Worm (Caenorhabditis elegans) whole organism, L3 larva: Measurements from ENCODE around the gene dnj-14.

Experiments used
- R02D3.7 ChIP-seq: fragments of 150-350 bp; optimal IDR thresholded peaks from 2 replicates; lab custom pipeline; 2014; ENCODE audit warnings: missing biosample characterization, missing genetic modification characterization
- ZK546.5 ChIP-seq: sonication (generic microtip); optimal IDR thresholded peaks from 2 replicates; lab custom pipeline; 2017; ENCODE audit warnings: missing biosample characterization, missing genetic modification characterization
- aly-2 ChIP-seq: fragments of 150-350 bp; optimal IDR thresholded peaks from 2 replicates; lab custom pipeline; 2014; ENCODE audit warnings: missing biosample characterization, missing genetic modification characterization
- ama-1 ChIP-seq: fragments of 150-350 bp; optimal IDR thresholded peaks from 2 replicates; lab custom pipeline; 2018
- ceh-16 ChIP-seq: sonication (generic microtip); optimal IDR thresholded peaks from 2 replicates; lab custom pipeline; 2017; ENCODE audit warnings: missing biosample characterization, missing genetic modification characterization
- ceh-82 ChIP-seq: fragments of 150-350 bp; optimal IDR thresholded peaks from 2 replicates; lab custom pipeline; 2014; ENCODE audit warnings: missing biosample characterization, missing genetic modification characterization
- egl-27 ChIP-seq: sonication (generic microtip); optimal IDR thresholded peaks from 4 replicates; lab custom pipeline; 2017; ENCODE audit warnings: missing biosample characterization, missing genetic modification reagents, missing genetic modification characterization
- egl-5 ChIP-seq: fragments of 150-350 bp; optimal IDR thresholded peaks from 2 replicates; lab custom pipeline; 2017; ENCODE audit warnings: missing biosample characterization, missing genetic modification reagents, missing genetic modification characterization, inconsistent platforms
- elt-1 ChIP-seq: fragments of 150-350 bp; optimal IDR thresholded peaks from 2 replicates; lab custom pipeline; 2014; ENCODE audit warnings: missing biosample characterization, missing genetic modification characterization
- elt-2 ChIP-seq: sonication (generic microtip); optimal IDR thresholded peaks from 2 replicates; lab custom pipeline; 2016; ENCODE audit warnings: missing genetic modification reagents, mild to moderate bottlenecking, missing genetic modification characterization, missing compliant biosample characterization
- eor-1 ChIP-seq, 2 experiments: fragments of 150-350 bp; optimal IDR thresholded peaks; 2 replicates each; lab custom pipeline; 2014 to 2018; ENCODE audit warnings: missing biosample characterization in 2 of 2, missing genetic modification characterization in 2 of 2
- fkh-10 ChIP-seq: sonication (generic microtip); optimal IDR thresholded peaks from 2 replicates; lab custom pipeline; 2017; ENCODE audit warnings: missing biosample characterization, missing genetic modification reagents, missing genetic modification characterization
- fkh-2 ChIP-seq: fragments of 150-350 bp; optimal IDR thresholded peaks from 2 replicates; lab custom pipeline; 2014; ENCODE audit warnings: missing biosample characterization, missing genetic modification reagents, missing genetic modification characterization
- fos-1 ChIP-seq: fragments of 150-350 bp; optimal IDR thresholded peaks from 2 replicates; lab custom pipeline; 2014; ENCODE audit warnings: missing biosample characterization, missing genetic modification characterization
- hmg-11 ChIP-seq: sonication (generic microtip); optimal IDR thresholded peaks from 2 replicates; lab custom pipeline; 2016; ENCODE audit warnings: missing genetic modification characterization, missing compliant biosample characterization
- jun-1 ChIP-seq: fragments of 150-350 bp; optimal IDR thresholded peaks from 2 replicates; lab custom pipeline; 2014; ENCODE audit warnings: missing biosample characterization, missing genetic modification reagents, missing genetic modification characterization
- lin-15B ChIP-seq: fragments of 150-350 bp; optimal IDR thresholded peaks from 2 replicates; lab custom pipeline; 2014; ENCODE audit warnings: missing biosample characterization, missing genetic modification characterization
- lin-39 ChIP-seq: fragments of 150-350 bp; optimal IDR thresholded peaks from 2 replicates; lab custom pipeline; 2018; ENCODE audit warnings: missing biosample characterization, missing genetic modification reagents, missing genetic modification characterization
- lsy-12 ChIP-seq: sonication (generic microtip); optimal IDR thresholded peaks from 2 replicates; lab custom pipeline; 2016; ENCODE audit warnings: mild to moderate bottlenecking, missing genetic modification characterization, missing compliant biosample characterization
- mdl-1 ChIP-seq: fragments of 150-350 bp; optimal IDR thresholded peaks from 2 replicates; lab custom pipeline; 2014; ENCODE audit warnings: missing biosample characterization, missing genetic modification characterization
- mml-1 ChIP-seq: fragments of 150-350 bp; sonication (generic microtip); optimal IDR thresholded peaks from 3 replicates; lab custom pipeline; 2014; ENCODE audit warnings: missing biosample characterization, missing genetic modification characterization
- nfya-1 ChIP-seq: sonication (generic microtip); optimal IDR thresholded peaks from 2 replicates; lab custom pipeline; 2017; ENCODE audit warnings: missing genetic modification characterization, mild to moderate bottlenecking, missing compliant biosample characterization, antibody characterized with exemption, moderate library complexity; ENCODE audit not compliant: insufficient read depth
- nhr-11 ChIP-seq: fragments of 150-350 bp; optimal IDR thresholded peaks from 2 replicates; lab custom pipeline; 2014; ENCODE audit warnings: missing biosample characterization, missing genetic modification characterization
- nhr-12 ChIP-seq: fragments of 150-350 bp; optimal IDR thresholded peaks from 2 replicates; lab custom pipeline; 2014; ENCODE audit warnings: missing biosample characterization, missing genetic modification characterization
- nhr-23 ChIP-seq: fragments of 150-350 bp; optimal IDR thresholded peaks from 2 replicates; lab custom pipeline; 2014; ENCODE audit warnings: missing biosample characterization, missing genetic modification reagents, missing genetic modification characterization
- nhr-237 ChIP-seq: fragments of 150-350 bp; optimal IDR thresholded peaks from 2 replicates; lab custom pipeline; 2014; ENCODE audit warnings: missing biosample characterization, missing genetic modification characterization
- nhr-25 ChIP-seq: sonication (generic microtip); optimal IDR thresholded peaks from 2 replicates; lab custom pipeline; 2017; ENCODE audit warnings: missing biosample characterization, missing genetic modification characterization
- nhr-28 ChIP-seq: fragments of 150-350 bp; optimal IDR thresholded peaks from 2 replicates; lab custom pipeline; 2014; ENCODE audit warnings: missing biosample characterization, missing genetic modification characterization
- nhr-43 ChIP-seq: sonication (generic microtip); optimal IDR thresholded peaks from 2 replicates; lab custom pipeline; 2016; ENCODE audit warnings: mild to moderate bottlenecking, missing genetic modification characterization, missing compliant biosample characterization; ENCODE audit not compliant: poor library complexity, severe bottlenecking
- nhr-67 ChIP-seq: fragments of 150-350 bp; optimal IDR thresholded peaks from 2 replicates; lab custom pipeline; 2014; ENCODE audit warnings: missing biosample characterization, missing genetic modification characterization
- nhr-76 ChIP-seq: fragments of 150-350 bp; sonication (generic microtip); optimal IDR thresholded peaks from 5 replicates; lab custom pipeline; 2014; ENCODE audit warnings: missing biosample characterization, missing genetic modification characterization
- nhr-77 ChIP-seq: fragments of 150-350 bp; optimal IDR thresholded peaks from 2 replicates; lab custom pipeline; 2014; ENCODE audit warnings: missing biosample characterization, missing genetic modification characterization
- pha-4 ChIP-seq: fragments of 150-350 bp; optimal IDR thresholded peaks from 2 replicates; lab custom pipeline; 2014; ENCODE audit warnings: missing biosample characterization, missing genetic modification reagents, missing genetic modification characterization
- pqm-1 ChIP-seq: fragments of 150-350 bp; optimal IDR thresholded peaks from 2 replicates; lab custom pipeline; 2017; ENCODE audit warnings: missing biosample characterization, missing genetic modification characterization, inconsistent platforms
- skn-1 ChIP-seq: fragments of 150-350 bp; optimal IDR thresholded peaks from 2 replicates; lab custom pipeline; 2014; ENCODE audit warnings: missing biosample characterization, missing genetic modification characterization
- snpc-4 ChIP-seq: fragments of 150-350 bp; optimal IDR thresholded peaks from 2 replicates; lab custom pipeline; 2014; ENCODE audit warnings: missing biosample characterization, missing genetic modification characterization
- tbx-2 ChIP-seq: sonication (generic microtip); optimal IDR thresholded peaks from 2 replicates; lab custom pipeline; 2016; ENCODE audit warnings: mild to moderate bottlenecking, missing genetic modification characterization, missing compliant biosample characterization
- unc-62 ChIP-seq: fragments of 150-350 bp; sonication (generic microtip); optimal IDR thresholded peaks from 4 replicates; lab custom pipeline; 2014; ENCODE audit warnings: missing biosample characterization, missing genetic modification reagents, missing genetic modification characterization
- ztf-4 ChIP-seq: fragments of 150-350 bp; optimal IDR thresholded peaks from 2 replicates; lab custom pipeline; 2014; ENCODE audit warnings: missing biosample characterization, missing genetic modification characterization

dnj-14 gene

DNA sequence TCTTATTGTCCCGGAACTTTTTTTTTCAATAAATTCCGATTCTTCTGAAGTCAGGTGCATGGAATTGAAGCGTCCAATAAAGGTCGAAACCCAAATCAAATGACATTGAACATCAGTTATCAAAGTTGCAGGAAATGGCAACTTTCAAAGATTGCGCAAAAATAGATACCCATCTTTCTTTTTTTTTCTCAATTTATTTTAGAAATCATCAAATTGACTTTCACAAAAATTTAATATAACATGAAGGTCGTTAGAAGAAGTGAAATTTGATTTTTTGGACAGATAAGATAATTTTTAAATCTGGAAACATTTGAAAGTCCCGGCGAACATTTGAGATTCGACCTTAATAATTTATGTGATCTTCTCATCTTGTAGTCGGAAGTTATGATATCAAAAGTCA lies 5.9 kb downstream of the dnj-14 start:
- no peak for TF ChIP-seq nhr-28
- TF ChIP-seq elt-1 (tag; lab: Kevin White, UChicago), result peak; percentile 39
- no peak for TF ChIP-seq nhr-25
- no peak for TF ChIP-seq nhr-67 (tag; lab: Kevin White, UChicago)

- no peak for TF ChIP-seq fkh-10 (GFP tag; lab: Kevin White, UChicago)
- no peak for TF ChIP-seq aly-2 (tag; lab: Kevin White, UChicago)
- no peak for TF ChIP-seq pqm-1 (tag; lab: Kevin White, UChicago)
Observed at ce11 chrX:4704877-4705276, 6.7 kb downstream of the dnj-14 start, which contains the start of gene aqp-8. Gene aqp-8, minus strand, starts transcription at chrX:4704977.

DNA sequence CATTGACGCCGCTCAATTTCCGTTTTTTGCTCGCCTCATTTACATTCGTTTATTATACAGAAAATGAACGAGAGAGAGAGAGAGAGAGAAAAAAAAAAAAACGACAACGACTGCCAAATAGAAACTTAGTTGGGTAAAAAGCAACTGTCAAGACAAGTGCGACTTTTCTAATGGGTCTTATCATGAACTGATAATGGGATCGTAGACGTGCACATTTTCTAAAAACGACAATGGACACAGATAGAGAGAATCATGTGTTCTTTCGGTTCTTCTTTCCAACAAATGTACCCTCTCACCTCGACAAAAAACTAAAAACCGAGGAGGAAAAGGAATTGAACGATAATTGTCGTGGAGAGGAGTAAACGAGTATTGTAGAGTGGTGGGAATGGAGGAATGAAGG lies 11.5 kb downstream of the dnj-14 start:
- TF ChIP-seq snpc-4 (no peak), tbx-2 (tag; lab: Kevin White, UChicago) (no peak), elt-2 (peak; percentile 95), fkh-2 (tag; lab: Kevin White, UChicago) (no peak), nhr-12 (tag; lab: Kevin White, UChicago) (no peak), ceh-82 (tag; lab: Kevin White, UChicago) (no peak), jun-1 (tag; lab: Kevin White, UChicago) (no peak), R02D3.7 (no peak), eor-1 (tag; optimal IDR thresholded peaks at IDR 0.05; lab: Kevin White, UChicago) (no peak), nhr-67 (tag; lab: Kevin White, UChicago) (no peak), nhr-43 (tag; lab: Kevin White, UChicago) (no peak), hmg-11 (tag; lab: Kevin White, UChicago) (no peak), mml-1 (tag; lab: Kevin White, UChicago) (no peak), ztf-4 (no peak), mdl-1 (tag; lab: Kevin White, UChicago) (no peak), aly-2 (tag; lab: Kevin White, UChicago) (no peak), nfya-1 (no peak), nhr-237 (tag; lab: Kevin White, UChicago) (no peak), pqm-1 (tag; lab: Kevin White, UChicago) (peak; percentile 3), pha-4 (peak; percentile 21), nhr-77 (tag; lab: Kevin White, UChicago) (no peak), egl-5 (tag; lab: Kevin White, UChicago) (no peak), lin-39 (tag; lab: Kevin White, UChicago) (no peak), elt-1 (tag; lab: Kevin White, UChicago) (no peak), fkh-10 (GFP tag; lab: Kevin White, UChicago) (no peak)

- TF ChIP-seq mdl-1 (tag; lab: Kevin White, UChicago) (no peak), nhr-25 (peak; percentile 45), ZK546.5 (tag; lab: Kevin White, UChicago) (no peak), nhr-237 (tag; lab: Kevin White, UChicago) (no peak), lin-39 (tag; lab: Kevin White, UChicago) (peak; percentile 84), nhr-67 (tag; lab: Kevin White, UChicago) (no peak), pha-4 (no peak), nhr-23 (peak; percentile 59), egl-27 (no peak), tbx-2 (tag; lab: Kevin White, UChicago) (no peak), jun-1 (tag; lab: Kevin White, UChicago) (no peak), skn-1 (tag; lab: Kevin White, UChicago) (no peak), unc-62 (no peak), snpc-4 (peak; percentile 27), fos-1 (tag; lab: Kevin White, UChicago) (no peak), ztf-4 (no peak), ceh-16 (tag; lab: Kevin White, UChicago) (no peak), nhr-76 (tag; lab: Kevin White, UChicago) (no peak), aly-2 (tag; lab: Kevin White, UChicago) (no peak), egl-5 (tag; lab: Kevin White, UChicago) (peak; percentile 39), lin-15B (tag; lab: Kevin White, UChicago) (peak; percentile 71), nhr-77 (tag; lab: Kevin White, UChicago) (no peak), ama-1 (no peak), nhr-11 (tag; lab: Kevin White, UChicago) (no peak), hmg-11 (tag; lab: Kevin White, UChicago) (peak; percentile 65), nfya-1 (peak; percentile 70), lsy-12 (tag; lab: Kevin White, UChicago) (no peak), nhr-43 (tag; lab: Kevin White, UChicago) (no peak)
- TF ChIP-seq, all 47 proteins: peak for 8
Observed at ce11 chrX:4699411-4700050, 12.0 kb downstream of the dnj-14 start, which contains the start of gene hyl-2. Gene hyl-2, minus strand, starts transcription at chrX:4699461.
